Worm (Caenorhabditis elegans) whole organism, L2 larva: Measurements from ENCODE around the gene srw-29.
A peak's percentile ranks its signal among the peaks of the same experiment; 100 is the strongest.
"Not testable (repeated sequence)": the region's sequence is repeated elsewhere in the genome, so short reads cannot be mapped to it uniquely, and the experiment has no call there.

ENCODE experiments used
- C34F6.9 ChIP-seq: fragments of 150-350 bp; optimal IDR thresholded peaks from 2 replicates; lab custom pipeline; 2014; ENCODE audit warnings: missing biosample characterization, missing genetic modification characterization
- F13H6.1 ChIP-seq: sonication (generic microtip); optimal IDR thresholded peaks from 2 replicates; lab custom pipeline; 2016; ENCODE audit warnings: missing genetic modification characterization, missing compliant biosample characterization
- ZK546.5 ChIP-seq: sonication (generic microtip); optimal IDR thresholded peaks from 2 replicates; lab custom pipeline; 2017; ENCODE audit warnings: missing biosample characterization, missing genetic modification characterization
- aly-2 ChIP-seq: fragments of 150-350 bp; optimal IDR thresholded peaks from 2 replicates; lab custom pipeline; 2014; ENCODE audit warnings: missing biosample characterization, missing genetic modification characterization
- ama-1 ChIP-seq: fragments of 150-350 bp; optimal IDR thresholded peaks from 2 replicates; lab custom pipeline; 2018; ENCODE audit warnings: inconsistent platforms
- blmp-1 ChIP-seq: sonication (generic microtip); optimal IDR thresholded peaks from 2 replicates; lab custom pipeline; 2017; ENCODE audit warnings: missing genetic modification characterization, mild to moderate bottlenecking, missing compliant biosample characterization, antibody characterized with exemption, moderate library complexity; ENCODE audit not compliant: insufficient read depth
- ceh-16 ChIP-seq: fragments of 150-350 bp; optimal IDR thresholded peaks from 2 replicates; lab custom pipeline; 2014; ENCODE audit warnings: missing biosample characterization, missing genetic modification characterization
- ceh-82 ChIP-seq: fragments of 150-350 bp; optimal IDR thresholded peaks from 2 replicates; lab custom pipeline; 2014; ENCODE audit warnings: missing biosample characterization, missing genetic modification characterization
- crh-2 ChIP-seq: sonication (generic microtip); optimal IDR thresholded peaks from 2 replicates; lab custom pipeline; 2017; ENCODE audit warnings: missing biosample characterization, missing genetic modification characterization
- dmd-4 ChIP-seq: sonication (generic microtip); optimal IDR thresholded peaks from 2 replicates; lab custom pipeline; 2017; ENCODE audit warnings: missing biosample characterization, missing genetic modification characterization
- egl-27 ChIP-seq: sonication (generic microtip); optimal IDR thresholded peaks from 3 replicates; lab custom pipeline; 2017; ENCODE audit warnings: missing biosample characterization, missing genetic modification reagents, missing genetic modification characterization
- elt-1 ChIP-seq: fragments of 150-350 bp; optimal IDR thresholded peaks from 2 replicates; lab custom pipeline; 2014; ENCODE audit warnings: missing biosample characterization, missing genetic modification characterization
- elt-3 ChIP-seq: sonication (generic microtip); optimal IDR thresholded peaks from 2 replicates; lab custom pipeline; 2017; ENCODE audit warnings: missing biosample characterization, missing genetic modification characterization
- fos-1 ChIP-seq: fragments of 150-350 bp; optimal IDR thresholded peaks from 2 replicates; lab custom pipeline; 2014; ENCODE audit warnings: missing biosample characterization, missing genetic modification characterization
- gmeb-1 ChIP-seq: fragments of 150-350 bp; optimal IDR thresholded peaks from 2 replicates; lab custom pipeline; 2014; ENCODE audit warnings: missing biosample characterization, missing genetic modification characterization
- lin-13 ChIP-seq: fragments of 150-350 bp; optimal IDR thresholded peaks from 2 replicates; lab custom pipeline; 2014; ENCODE audit warnings: missing biosample characterization, missing genetic modification reagents, missing genetic modification characterization
- lsy-2 ChIP-seq, 2 experiments: fragments of 150-350 bp in 1 of 2; sonication (generic microtip) in 1 of 2; optimal IDR thresholded peaks; 2 replicates each; lab custom pipeline; 2014 to 2017; ENCODE audit warnings: missing biosample characterization in 2 of 2, missing genetic modification characterization in 2 of 2
- mab-5 ChIP-seq: fragments of 150-350 bp; optimal IDR thresholded peaks from 2 replicates; lab custom pipeline; 2014; ENCODE audit warnings: missing biosample characterization, missing genetic modification characterization
- mdl-1 ChIP-seq, 2 experiments: fragments of 150-350 bp in 1 of 2; sonication (generic microtip) in 1 of 2; optimal IDR thresholded peaks; 2 replicates each; lab custom pipeline; 2017; ENCODE audit warnings: missing biosample characterization in 2 of 2, missing genetic modification characterization in 2 of 2
- nhr-129 ChIP-seq: fragments of 150-350 bp; optimal IDR thresholded peaks from 2 replicates; lab custom pipeline; 2014; ENCODE audit warnings: missing biosample characterization, missing genetic modification characterization
- nhr-23 ChIP-seq: fragments of 150-350 bp; optimal IDR thresholded peaks from 2 replicates; lab custom pipeline; 2014; ENCODE audit warnings: missing biosample characterization, missing genetic modification reagents, missing genetic modification characterization
- nhr-237 ChIP-seq: fragments of 150-350 bp; optimal IDR thresholded peaks from 2 replicates; lab custom pipeline; 2014; ENCODE audit warnings: missing biosample characterization, missing genetic modification characterization
- nhr-25 ChIP-seq: fragments of 150-350 bp; sonication (generic microtip); optimal IDR thresholded peaks from 3 replicates; lab custom pipeline; 2014; ENCODE audit warnings: missing biosample characterization, missing genetic modification characterization
- nhr-6 ChIP-seq: fragments of 150-350 bp; optimal IDR thresholded peaks from 2 replicates; lab custom pipeline; 2014; ENCODE audit warnings: missing biosample characterization, missing genetic modification characterization
- nhr-77 ChIP-seq: fragments of 150-350 bp; optimal IDR thresholded peaks from 2 replicates; lab custom pipeline; 2014; ENCODE audit warnings: missing biosample characterization, missing genetic modification characterization
- peb-1 ChIP-seq: fragments of 150-350 bp; optimal IDR thresholded peaks from 2 replicates; lab custom pipeline; 2014; ENCODE audit warnings: missing biosample characterization, missing genetic modification characterization
- sem-4 ChIP-seq: fragments of 150-350 bp; optimal IDR thresholded peaks from 2 replicates; lab custom pipeline; 2014; ENCODE audit warnings: missing biosample characterization, missing genetic modification reagents, missing genetic modification characterization
- skn-1 ChIP-seq: sonication (generic microtip); optimal IDR thresholded peaks from 2 replicates; lab custom pipeline; 2017; ENCODE audit warnings: missing biosample characterization, missing genetic modification characterization
- sma-3 ChIP-seq: sonication (generic microtip); optimal IDR thresholded peaks from 2 replicates; lab custom pipeline; 2016; ENCODE audit warnings: missing genetic modification reagents, missing genetic modification characterization, missing compliant biosample characterization
- sma-9 ChIP-seq, 2 experiments: fragments of 150-350 bp in 1 of 2; sonication (generic microtip) in 1 of 2; optimal IDR thresholded peaks; 2 replicates each; lab custom pipeline; 2014 to 2016; ENCODE audit warnings: missing genetic modification characterization in 2 of 2, mild to moderate bottlenecking in 1 of 2, missing biosample characterization in 1 of 2, missing compliant biosample characterization in 1 of 2, missing genetic modification reagents in 1 of 2, moderate library complexity in 1 of 2
- unc-39 ChIP-seq: fragments of 150-350 bp; optimal IDR thresholded peaks from 2 replicates; lab custom pipeline; 2014; ENCODE audit warnings: missing biosample characterization, missing genetic modification characterization
- unc-55 ChIP-seq: fragments of 150-350 bp; sonication (generic microtip); optimal IDR thresholded peaks from 3 replicates; lab custom pipeline; 2014; ENCODE audit warnings: missing biosample characterization, missing genetic modification reagents, missing genetic modification characterization
- unc-62 ChIP-seq: fragments of 150-350 bp; optimal IDR thresholded peaks from 2 replicates; lab custom pipeline; 2014; ENCODE audit warnings: missing biosample characterization, missing genetic modification reagents, missing genetic modification characterization
- zag-1 ChIP-seq: fragments of 150-350 bp; optimal IDR thresholded peaks from 2 replicates; lab custom pipeline; 2014; ENCODE audit warnings: missing biosample characterization, missing genetic modification characterization
- ztf-1 ChIP-seq: fragments of 200-800 bp; sonication (Bioruptor generic); conservative IDR thresholded peaks from 2 replicates; pipeline ENCODE4 v1.3.6; 2022; ENCODE audit warnings: missing genetic modification characterization, missing compliant biosample characterization
- ztf-11 ChIP-seq: sonication (generic microtip); optimal IDR thresholded peaks from 2 replicates; lab custom pipeline; 2017; ENCODE audit warnings: missing biosample characterization, missing genetic modification characterization
- ztf-4 ChIP-seq: fragments of 150-350 bp; optimal IDR thresholded peaks from 2 replicates; lab custom pipeline; 2014; ENCODE audit warnings: missing biosample characterization, missing genetic modification characterization

The srw-29 gene

ce11 chrV:16393728-16394127 lies 30.6 kb downstream of the srw-29 start, which contains the start of gene srd-63:
Gene srd-63, minus strand, starts transcription at chrV:16393828.
- TF ChIP-seq ceh-82 (tag; lab: Kevin White, UChicago), result no peak
- TF ChIP-seq sma-9 (GFP tag; optimal IDR thresholded peaks at IDR 0.05; lab: Kevin White, UChicago), result no peak
- TF ChIP-seq sma-9 (tag; optimal IDR thresholded peaks at IDR 0.05; lab: Kevin White, UChicago), result no peak
- TF ChIP-seq elt-1 (tag; lab: Kevin White, UChicago), result no peak
- TF ChIP-seq ceh-16 (tag; lab: Kevin White, UChicago), result no peak
- TF ChIP-seq crh-2, result no peak
- no peak for TF ChIP-seq aly-2 (tag; lab: Kevin White, UChicago)
- no peak for TF ChIP-seq nhr-25 (tag; lab: Kevin White, UChicago)
- TF ChIP-seq mab-5, result no peak
- TF ChIP-seq nhr-237, result no peak
- TF ChIP-seq zag-1 (tag; lab: Kevin White, UChicago), result no peak
- TF ChIP-seq unc-62 (GFP tag; lab: Kevin White, UChicago), result no peak
- no peak for TF ChIP-seq lin-13 (GFP tag; lab: Kevin White, UChicago)
- no peak for TF ChIP-seq nhr-23
- TF ChIP-seq lsy-2 (tag; optimal IDR thresholded peaks at IDR 0.05; lab: Kevin White, UChicago), result no peak
- no peak for TF ChIP-seq nhr-6 (tag; lab: Kevin White, UChicago)
- TF ChIP-seq ama-1 (lab: Kevin White, UChicago), result no peak
- no peak for TF ChIP-seq elt-3
- no peak for TF ChIP-seq egl-27 (tag; lab: Kevin White, UChicago)
- TF ChIP-seq C34F6.9 (tag; lab: Kevin White, UChicago), result no peak
- TF ChIP-seq gmeb-1, result no peak

- no peak for TF ChIP-seq mab-5
- no peak for TF ChIP-seq elt-1 (tag; lab: Kevin White, UChicago)
- TF ChIP-seq C34F6.9 (tag; lab: Kevin White, UChicago), result no peak
- no peak for TF ChIP-seq unc-39 (tag; lab: Kevin White, UChicago)
- peak; percentile 49 for TF ChIP-seq fos-1 (tag; lab: Kevin White, UChicago)
- no peak for TF ChIP-seq F13H6.1
- TF ChIP-seq dmd-4 (tag; lab: Kevin White, UChicago), result no peak
- peak; percentile 5 for TF ChIP-seq nhr-129
- TF ChIP-seq elt-3, result no peak
- no peak for TF ChIP-seq ztf-11 (tag; lab: Kevin White, UChicago)
- TF ChIP-seq sma-9 (GFP tag; optimal IDR thresholded peaks at IDR 0.05; lab: Kevin White, UChicago), result peak; percentile 77
- TF ChIP-seq sma-9 (tag; optimal IDR thresholded peaks at IDR 0.05; lab: Kevin White, UChicago), result no peak
- no peak for TF ChIP-seq nhr-23
- no peak for TF ChIP-seq peb-1 (tag; lab: Kevin White, UChicago)
- TF ChIP-seq sem-4 (tag; lab: Kevin White, UChicago), result no peak
- no peak for TF ChIP-seq egl-27 (tag; lab: Kevin White, UChicago)
- no peak for TF ChIP-seq unc-62 (GFP tag; lab: Kevin White, UChicago)
- TF ChIP-seq crh-2, result no peak
- TF ChIP-seq ZK546.5 (tag; lab: Kevin White, UChicago), result no peak
- TF ChIP-seq ztf-1 (GFP tag; lab: Robert Waterston, UW), result no peak
- no peak for TF ChIP-seq nhr-77 (tag; lab: Kevin White, UChicago)
Measured at ce11 chrV:16390655-16391054, 33.7 kb downstream of the srw-29 start, which contains the start of gene gst-44. Gene gst-44, plus strand, starts transcription at chrV:16390891.

- TF ChIP-seq unc-62 (GFP tag; lab: Kevin White, UChicago) (no peak), sem-4 (tag; lab: Kevin White, UChicago) (no peak), unc-39 (tag; lab: Kevin White, UChicago) (no peak), skn-1 (tag; lab: Kevin White, UChicago) (no peak), fos-1 (tag; lab: Kevin White, UChicago) (no peak), F13H6.1 (no peak), blmp-1 (tag; lab: Kevin White, UChicago) (no peak), unc-55 (GFP tag; lab: Kevin White, UChicago) (no peak), gmeb-1 (no peak), sma-3 (GFP tag; lab: Kevin White, UChicago) (no peak), mdl-1 (tag; optimal IDR thresholded peaks at IDR 0.05; lab: Kevin White, UChicago) (no peak)
- TF ChIP-seq, all 48 proteins: peak for 0
Measured at ce11 chrV:16388268-16388667, 36.1 kb downstream of the srw-29 start, which contains the start of gene sri-65. Gene sri-65, minus strand, starts transcription at chrV:16388368.

ce11 chrV:16383729-16384128 lies 40.6 kb downstream of the srw-29 start, which contains the start of gene F13A7.7:
Gene F13A7.7, minus strand, starts transcription at chrV:16383829.
- not testable (repeated sequence) for TF ChIP-seq unc-62 (GFP tag; lab: Kevin White, UChicago); ztf-4 (tag; lab: Kevin White, UChicago); blmp-1 (tag; lab: Kevin White, UChicago)
